Fruit fly (Drosophila melanogaster): ENCODE results near the gene IFT46.

- TF ChIP-seq EcR (GFP tag; optimal IDR thresholded peaks at IDR 0.05) (no peak), Dll (optimal IDR thresholded peaks at IDR 0.05) (no peak), usp (GFP tag; optimal IDR thresholded peaks at IDR 0.05) (no peak)
Observed at dm6 chr2L:18656691-18657237, 40.9 kb upstream of the IFT46 start.
